Worm (Caenorhabditis elegans): ENCODE measurements around the gene lec-3.
"Not testable (repeated sequence)": the region's sequence is repeated elsewhere in the genome, so short reads cannot be mapped to it uniquely, and the experiment has no call there.

lec-3 gene

ce11 chrII:10033163-10033871 lies 42.4 kb downstream of the lec-3 start, which contains the start of gene mtcu-2 (continued):
- TF ChIP-seq hlh-11 (tag; optimal IDR thresholded peaks at IDR 0.05) (peak; percentile 71), zip-11 (GFP tag; IDR thresholded peaks at IDR 0.05) (peak; percentile 78; the same call in 1 of the 2 replicates), Y48G9A.11 (GFP tag; IDR thresholded peaks at IDR 0.05) (peak; percentile 96), madf-5 (GFP tag; IDR thresholded peaks at IDR 0.05) (peak; percentile 62 to 95; a peak in 2 of 4 replicates), lsy-2 (tag; optimal IDR thresholded peaks at IDR 0.05) (peak; percentile 65 to 90), mdl-1 (tag; optimal IDR thresholded peaks at IDR 0.05) (peak in 1 of 2 experiments; percentile 48), Y75B8A.6 (GFP tag; IDR thresholded peaks at IDR 0.05) (peak; percentile 93), nhr-102 (tag; optimal IDR thresholded peaks at IDR 0.05) (peak; percentile 79), dve-1 (tag; optimal IDR thresholded peaks at IDR 0.05; ENCODE audit: insufficient read depth) (peak; percentile 58), hmg-1.1 (GFP tag; IDR thresholded peaks at IDR 0.05) (peak; percentile 99), madf-9 (GFP tag; conservative IDR thresholded peaks at IDR 0.05) (peak; percentile 94), nhr-28 (tag; optimal IDR thresholded peaks at IDR 0.05) (peak; percentile 27), arid-1 (GFP tag; conservative IDR thresholded peaks at IDR 0.05) (peak; percentile 98), lin-29 (GFP tag; IDR thresholded peaks at IDR 0.05) (peak; percentile 92), lim-7 (GFP tag; IDR thresholded peaks at IDR 0.05) (peak; percentile 83), mep-1 (tag; optimal IDR thresholded peaks at IDR 0.05) (peak; percentile 87), F44E2.7 (GFP tag; IDR thresholded peaks at IDR 0.05) (peak; percentile 81), F49E8.2 (tag; optimal IDR thresholded peaks at IDR 0.05; ENCODE audit: borderline replicate concordance) (peak; percentile 32), nhr-41 (GFP tag; IDR thresholded peaks at IDR 0.05) (peak; percentile 94), hif-1 (tag; optimal IDR thresholded peaks at IDR 0.05) (peak in 1 of 2 experiments; percentile 79), mxl-3 (GFP tag; optimal IDR thresholded peaks at IDR 0.05) (peak; percentile 56)

- peak; percentile 56 for TF ChIP-seq dmd-6 (GFP tag; IDR thresholded peaks at IDR 0.05)
- TF ChIP-seq D1046.2 (GFP tag; IDR thresholded peaks at IDR 0.05): peak; percentile 74; the same call in 1 of the 2 replicates
- 0 out of 2 replicates have a peak, but pooled peaks have one; percentile 25 for TF ChIP-seq lin-1 (GFP tag; IDR thresholded peaks at IDR 0.05)
- TF ChIP-seq Y48G9A.11 (GFP tag; IDR thresholded peaks at IDR 0.05): peak; percentile 63
- TF ChIP-seq mes-2 (tag; optimal IDR thresholded peaks at IDR 0.05; ENCODE audit: poor library complexity, severe bottlenecking): peak; percentile 49
- TF ChIP-seq saeg-2 (GFP tag; IDR thresholded peaks at IDR 0.05): 0 out of 2 replicates have a peak, but pooled peaks have one; percentile 20
- TF ChIP-seq lin-38 (GFP tag; IDR thresholded peaks at IDR 0.05): peak; percentile 91
- TF ChIP-seq dmd-9 (GFP tag; IDR thresholded peaks at IDR 0.05): 0 out of 2 replicates have a peak, but pooled peaks have one; percentile 66
- TF ChIP-seq ctbp-1 (GFP tag; IDR thresholded peaks at IDR 0.05): peak; percentile 76; the same call in 1 of the 2 replicates
- TF ChIP-seq mdt-29 (GFP tag; IDR thresholded peaks at IDR 0.05): 0 out of 2 replicates have a peak, but pooled peaks have one; percentile 16
- TF ChIP-seq tra-1 (GFP tag; IDR thresholded peaks at IDR 0.05): peak; percentile 49; the same call in 1 of the 2 replicates
- peak; percentile 58; the same call in 1 of the 2 replicates for TF ChIP-seq arid-1 (GFP tag; conservative IDR thresholded peaks at IDR 0.05)
- TF ChIP-seq set-16 (GFP tag; IDR thresholded peaks at IDR 0.05): peak; percentile 42; the same call in 1 of the 2 replicates
- 0 out of 4 replicates have a peak, but pooled peaks of 1 of the 2 experiments have one; percentile 63 for TF ChIP-seq madf-5 (GFP tag; IDR thresholded peaks at IDR 0.05)
- TF ChIP-seq egl-43 (GFP tag; IDR thresholded peaks at IDR 0.05): peak; percentile 78
- TF ChIP-seq ceh-44 (GFP tag; IDR thresholded peaks at IDR 0.05): peak; percentile 79
- TF ChIP-seq nhr-41 (GFP tag; IDR thresholded peaks at IDR 0.05): 0 out of 2 replicates have a peak, but pooled peaks have one; percentile 36
- TF ChIP-seq T26A8.4 (GFP tag; IDR thresholded peaks at IDR 0.05): peak; percentile 76
- peak; percentile 89 for TF ChIP-seq hmg-1.1 (GFP tag; IDR thresholded peaks at IDR 0.05)
- TF ChIP-seq ceh-20 (GFP tag; IDR thresholded peaks at IDR 0.05): peak; percentile 66; the same call in 1 of the 2 replicates
- TF ChIP-seq snpc-1.2 (GFP tag; IDR thresholded peaks at IDR 0.05): peak; percentile 58; the same call in 1 of the 2 replicates
- TF ChIP-seq pha-4 (GFP tag; IDR thresholded peaks at IDR 0.05): peak; percentile 69; the same call in 1 of the 2 replicates
- TF ChIP-seq pha-4 (tag; optimal IDR thresholded peaks at IDR 0.05): not testable (repeated sequence)
- peak; percentile 86 for TF ChIP-seq vab-7 (GFP tag; IDR thresholded peaks at IDR 0.05)
Measured at ce11 chrII:10034769-10035168, 43.9 kb downstream of the lec-3 start.
